Fruit fly (Drosophila melanogaster) whole organism, embryonic: ENCODE results near the gene GatB.

Experiments
- Ada2b ChIP-seq: fragments of 200-800 bp; sonication (Bioruptor generic); IDR thresholded peaks from 2 replicates; pipeline ENCODE4 v1.3.6; 2022; ENCODE audit warnings: missing biosample characterization, missing genetic modification characterization
- Atf3 ChIP-seq: fragments of 200-800 bp; sonication (Bioruptor generic); optimal IDR thresholded peaks from 3 replicates; lab custom pipeline; 2016; ENCODE audit warnings: missing biosample characterization, missing genetic modification characterization
- BEAF-32 ChIP-seq: fragments of 200-800 bp; sonication (Bioruptor generic); optimal IDR thresholded peaks from 3 replicates; lab custom pipeline; 2017; ENCODE audit warnings: missing biosample characterization, missing genetic modification characterization, mild to moderate bottlenecking, moderate library complexity, missing genetic modification reagents
- CG10274 ChIP-seq: fragments of 200-800 bp; sonication (Bioruptor generic); optimal IDR thresholded peaks from 3 replicates; lab custom pipeline; 2017; ENCODE audit warnings: missing biosample characterization, mild to moderate bottlenecking, missing genetic modification characterization
- CG10543 ChIP-seq: fragments of 200-800 bp; sonication (Bioruptor generic); optimal IDR thresholded peaks from 3 replicates; lab custom pipeline; 2017; ENCODE audit warnings: missing biosample characterization, mild to moderate bottlenecking, missing genetic modification characterization, moderate library complexity
- CG11398 ChIP-seq: fragments of 200-800 bp; sonication (Bioruptor generic); optimal IDR thresholded peaks from 2 replicates; lab custom pipeline; 2016; ENCODE audit warnings: missing biosample characterization, missing genetic modification characterization
- CG11456 ChIP-seq: fragments of 200-800 bp; sonication (Bioruptor generic); IDR thresholded peaks from 3 replicates; pipeline ENCODE4 v1.3.6; 2022; ENCODE audit warnings: missing biosample characterization, missing genetic modification characterization
- CG12942 ChIP-seq: fragments of 200-800 bp; sonication (Bioruptor generic); optimal IDR thresholded peaks from 3 replicates; lab custom pipeline; 2016; ENCODE audit warnings: missing biosample characterization, missing genetic modification characterization
- CG13123 ChIP-seq: fragments of 200-800 bp; sonication (Bioruptor generic); optimal IDR thresholded peaks from 2 replicates; lab custom pipeline; 2016; ENCODE audit warnings: missing biosample characterization, missing genetic modification characterization
- CG13775 ChIP-seq: fragments of 200-800 bp; sonication (Bioruptor generic); optimal IDR thresholded peaks from 3 replicates; lab custom pipeline; 2017; ENCODE audit warnings: missing biosample characterization, mild to moderate bottlenecking, missing genetic modification characterization
- CG14050 ChIP-seq: fragments of 200-800 bp; sonication (Bioruptor generic); IDR thresholded peaks from 3 replicates; pipeline ENCODE4 v1.3.6; 2022; ENCODE audit warnings: missing biosample characterization, missing genetic modification characterization
- CG1602 ChIP-seq: fragments of 200-800 bp; sonication (Bioruptor generic); optimal IDR thresholded peaks from 3 replicates; lab custom pipeline; 2016; ENCODE audit warnings: missing biosample characterization, missing genetic modification characterization
- CG1832 ChIP-seq: fragments of 200-800 bp; sonication (Bioruptor generic); optimal IDR thresholded peaks from 2 replicates; lab custom pipeline; 2017; ENCODE audit warnings: missing biosample characterization, mild to moderate bottlenecking, missing genetic modification characterization, inconsistent platforms
- CG3163 ChIP-seq: fragments of 200-800 bp; sonication (Bioruptor generic); optimal IDR thresholded peaks from 3 replicates; lab custom pipeline; 2016; ENCODE audit warnings: missing biosample characterization, missing genetic modification characterization
- CG32772 ChIP-seq: fragments of 200-800 bp; sonication (Bioruptor generic); IDR thresholded peaks from 2 replicates; pipeline ENCODE4 v1.3.6; 2022; ENCODE audit warnings: missing biosample characterization, missing genetic modification characterization
- CG3281 ChIP-seq: fragments of 200-800 bp; sonication (Bioruptor generic); optimal IDR thresholded peaks from 3 replicates; lab custom pipeline; 2017; ENCODE audit warnings: missing biosample characterization, mild to moderate bottlenecking, missing genetic modification characterization
- CG3995 ChIP-seq: fragments of 200-800 bp; sonication (Bioruptor generic); optimal IDR thresholded peaks from 3 replicates; lab custom pipeline; 2016; ENCODE audit warnings: missing biosample characterization, missing genetic modification characterization
- CG42726 ChIP-seq: fragments of 200-800 bp; sonication (Bioruptor generic); IDR thresholded peaks from 2 replicates; pipeline ENCODE4 v1.3.6; 2022; ENCODE audit warnings: missing biosample characterization, missing genetic modification characterization; ENCODE audit not compliant: partially characterized antibody
- CG4328 ChIP-seq: fragments of 200-800 bp; sonication (Bioruptor generic); optimal IDR thresholded peaks from 3 replicates; lab custom pipeline; 2017; ENCODE audit warnings: missing biosample characterization, missing genetic modification reagents, missing genetic modification characterization
- CG4360 ChIP-seq: fragments of 200-800 bp; sonication (Bioruptor generic); IDR thresholded peaks from 2 replicates; pipeline ENCODE4 v1.3.6; 2022; ENCODE audit warnings: missing biosample characterization, missing genetic modification characterization
- CG4820 ChIP-seq: fragments of 200-800 bp; sonication (Bioruptor generic); optimal IDR thresholded peaks from 3 replicates; lab custom pipeline; 2016; ENCODE audit warnings: missing biosample characterization, missing genetic modification characterization
- CG7271 ChIP-seq: fragments of 200-800 bp; sonication (Bioruptor generic); optimal IDR thresholded peaks from 2 replicates; lab custom pipeline; 2018; ENCODE audit warnings: missing biosample characterization, mild to moderate bottlenecking, missing genetic modification characterization, moderate library complexity
- CG7556 ChIP-seq: fragments of 200-800 bp; sonication (Bioruptor generic); optimal IDR thresholded peaks from 2 replicates; lab custom pipeline; 2017; ENCODE audit warnings: missing biosample characterization, mild to moderate bottlenecking, missing genetic modification characterization
- CG7745 ChIP-seq: fragments of 200-800 bp; sonication (Bioruptor generic); optimal IDR thresholded peaks from 2 replicates; lab custom pipeline; 2018; ENCODE audit warnings: missing biosample characterization, mild to moderate bottlenecking, missing genetic modification characterization, moderate library complexity
- CG9215 ChIP-seq: fragments of 200-800 bp; sonication (Bioruptor generic); IDR thresholded peaks from 2 replicates; pipeline ENCODE4 v1.3.6; 2022; ENCODE audit warnings: missing biosample characterization, missing genetic modification characterization
- D19A ChIP-seq: fragments of 200-800 bp; optimal IDR thresholded peaks from 3 replicates; lab custom pipeline; 2019; ENCODE audit warnings: missing biosample characterization, mild to moderate bottlenecking, missing genetic modification characterization, moderate library complexity
- Deaf1 ChIP-seq: fragments of 200-800 bp; optimal IDR thresholded peaks from 3 replicates; lab custom pipeline; 2019; ENCODE audit warnings: missing biosample characterization, mild to moderate bottlenecking, missing genetic modification characterization, moderate library complexity
- Fer1 ChIP-seq: fragments of 200-800 bp; sonication (Bioruptor generic); optimal IDR thresholded peaks from 2 replicates; lab custom pipeline; 2017; ENCODE audit warnings: missing biosample characterization, mild to moderate bottlenecking, missing genetic modification characterization
- GATAe ChIP-seq: fragments of 200-800 bp; sonication (Bioruptor generic); conservative IDR thresholded peaks from 2 replicates; pipeline ENCODE4 v1.3.6; 2022; ENCODE audit warnings: missing biosample characterization, missing genetic modification characterization
- Gsc ChIP-seq: fragments of 200-800 bp; sonication (Bioruptor generic); IDR thresholded peaks from 2 replicates; pipeline ENCODE4 v1.3.6; 2022; ENCODE audit warnings: missing biosample characterization, missing genetic modification characterization
- Taf1 ChIP-seq: fragments of 200-800 bp; sonication (Bioruptor generic); IDR thresholded peaks from 2 replicates; pipeline ENCODE4 v1.3.6; 2022; ENCODE audit warnings: missing biosample characterization, missing genetic modification characterization
- Trl ChIP-seq, 3 experiments: fragments of >200 bp in 2 of 3; fragments of 200-800 bp in 1 of 3; sonication (Bioruptor generic) in 1 of 3; optimal IDR thresholded peaks; 2 replicates in 1 of 3; 3 replicates in 2 of 3; lab custom pipeline; 2016 to 2017; ENCODE audit warnings: missing biosample characterization in 1 of 3, missing genetic modification characterization in 1 of 3
- ap ChIP-seq: fragments of 200-800 bp; sonication (Bioruptor generic); IDR thresholded peaks from 2 replicates; pipeline ENCODE4 v1.3.6; 2022; ENCODE audit warnings: missing biosample characterization, missing genetic modification characterization
- ato ChIP-seq: fragments of 200-800 bp; sonication (Bioruptor generic); IDR thresholded peaks from 2 replicates; pipeline ENCODE4 v1.3.6; 2022; ENCODE audit warnings: missing biosample characterization, missing genetic modification characterization; ENCODE audit not compliant: partially characterized antibody
- btn ChIP-seq: fragments of 200-800 bp; sonication (Bioruptor generic); optimal IDR thresholded peaks from 2 replicates; lab custom pipeline; 2016; ENCODE audit warnings: missing biosample characterization, missing genetic modification characterization
- caup ChIP-seq: fragments of 200-800 bp; sonication (Bioruptor generic); optimal IDR thresholded peaks from 3 replicates; lab custom pipeline; 2017; ENCODE audit warnings: missing biosample characterization, mild to moderate bottlenecking, missing genetic modification characterization, moderate library complexity; ENCODE audit not compliant: severe bottlenecking
- chinmo ChIP-seq: fragments of 200-800 bp; sonication (Bioruptor generic); IDR thresholded peaks from 4 replicates; pipeline ENCODE4 v1.3.6; 2022; ENCODE audit warnings: missing biosample characterization, missing genetic modification characterization; ENCODE audit not compliant: partially characterized antibody
- crol ChIP-seq: fragments of 200-800 bp; sonication (Bioruptor generic); IDR thresholded peaks from 2 replicates; pipeline ENCODE4 v1.3.6; 2022; ENCODE audit warnings: missing biosample characterization, missing genetic modification characterization
- disco-r ChIP-seq: fragments of 200-800 bp; sonication (Bioruptor generic); optimal IDR thresholded peaks from 2 replicates; lab custom pipeline; 2016; ENCODE audit warnings: missing biosample characterization, missing genetic modification characterization
- fd96Cb ChIP-seq: fragments of 200-800 bp; sonication (Bioruptor generic); optimal IDR thresholded peaks from 2 replicates; lab custom pipeline; 2018; ENCODE audit warnings: missing biosample characterization, mild to moderate bottlenecking, missing genetic modification characterization, moderate library complexity
- gem ChIP-seq: fragments of 200-800 bp; sonication (Bioruptor generic); optimal IDR thresholded peaks from 2 replicates; lab custom pipeline; 2019; ENCODE audit warnings: missing biosample characterization, mild to moderate bottlenecking, missing genetic modification characterization, moderate library complexity
- hkb ChIP-seq, 2 experiments: fragments of 200-800 bp in 1 of 2; fragments of >200 bp in 1 of 2; sonication (Bioruptor generic) in 1 of 2; IDR thresholded peaks in 1 of 2; optimal IDR thresholded peaks in 1 of 2; 2 replicates each; pipeline versions ENCODE4 v1.3.6 to Lab custom; 2017 to 2022; ENCODE audit warnings: missing biosample characterization in 1 of 2, missing genetic modification characterization in 1 of 2
- jing ChIP-seq: fragments of 200-800 bp; sonication (Bioruptor generic); optimal IDR thresholded peaks from 2 replicates; lab custom pipeline; 2018; ENCODE audit warnings: missing biosample characterization, mild to moderate bottlenecking, missing genetic modification characterization
- lmd ChIP-seq: fragments of 200-800 bp; sonication (Bioruptor generic); IDR thresholded peaks from 2 replicates; pipeline ENCODE4 v1.3.6; 2022; ENCODE audit warnings: missing biosample characterization, missing genetic modification characterization
- org-1 ChIP-seq: fragments of 200-800 bp; sonication (Bioruptor generic); optimal IDR thresholded peaks from 2 replicates; lab custom pipeline; 2017; ENCODE audit warnings: missing biosample characterization, missing genetic modification characterization
- row ChIP-seq: fragments of 200-800 bp; sonication (Bioruptor generic); IDR thresholded peaks from 3 replicates; pipeline ENCODE4 v1.3.6; 2022; ENCODE audit warnings: missing biosample characterization, missing genetic modification characterization
- tna ChIP-seq: fragments of 200-800 bp; sonication (Bioruptor generic); IDR thresholded peaks from 2 replicates; pipeline ENCODE4 v1.3.6; 2022; ENCODE audit warnings: missing biosample characterization, missing genetic modification characterization; ENCODE audit not compliant: partially characterized antibody

GatB gene

DNA sequence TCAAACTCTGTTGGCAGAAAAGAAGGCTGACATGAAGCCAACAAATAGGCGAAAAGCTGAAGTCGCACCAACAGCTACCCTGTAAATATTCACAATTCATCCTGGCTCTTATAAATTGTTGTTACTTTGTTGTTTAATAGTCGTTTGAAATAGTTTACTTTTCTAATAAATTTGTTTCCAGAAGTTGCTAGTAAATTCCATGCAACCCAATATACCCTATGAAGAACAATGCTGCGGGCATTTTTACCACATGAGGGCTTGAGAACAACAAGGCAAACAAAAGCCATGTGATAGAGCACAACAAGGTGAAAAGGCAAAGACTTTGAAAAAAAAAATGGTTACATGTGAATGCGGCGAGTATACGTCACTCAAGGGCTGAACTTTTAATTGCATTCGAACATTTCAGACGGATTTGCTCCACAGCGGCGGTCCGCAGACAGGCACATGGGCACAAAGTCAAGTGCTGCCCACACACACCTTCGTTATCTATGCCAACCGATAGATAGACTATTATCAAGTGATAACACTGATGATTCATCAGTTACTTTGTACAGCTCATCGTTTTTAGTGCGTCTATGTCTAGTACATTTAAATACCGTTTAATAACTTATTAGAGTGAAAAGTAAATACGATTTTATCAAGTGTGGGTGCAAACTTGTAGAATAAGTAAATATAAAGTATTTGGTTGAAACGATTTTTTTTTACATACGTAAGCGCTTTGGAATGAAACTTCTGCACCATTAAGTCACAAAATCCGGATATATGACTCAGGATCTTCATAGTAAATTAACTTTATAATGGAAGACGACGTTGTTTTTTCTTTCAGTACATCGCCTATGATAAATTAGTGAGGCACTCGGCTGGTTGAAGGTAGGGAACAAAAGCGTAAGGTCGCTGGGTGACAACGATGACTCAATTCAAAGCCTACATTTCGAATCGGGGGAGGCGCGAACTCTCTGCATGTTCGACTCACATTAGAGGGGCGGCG is 30.7 kb downstream of the GatB start (continued):
- peak; percentile 81 for TF ChIP-seq gem (tag; lab: Kevin White, UChicago)
- peak; percentile 60 for TF ChIP-seq CG13775 (GFP tag; lab: Kevin White, UChicago)
- peak; percentile 73 for TF ChIP-seq caup (GFP tag; lab: Kevin White, UChicago)
- peak; percentile 64 for TF ChIP-seq CG13123 (GFP tag; lab: Kevin White, UChicago)
- peak; percentile 67 for TF ChIP-seq CG3281
- peak; percentile 87 for TF ChIP-seq lmd (GFP tag; lab: Robert Waterston, UW)
- TF ChIP-seq BEAF-32 (GFP tag; lab: Kevin White, UChicago): no peak
- peak; percentile 71 for TF ChIP-seq CG11398
- TF ChIP-seq Gsc: peak; percentile 43; the same call in 1 of the 2 replicates
- no peak for TF ChIP-seq crol (GFP tag; lab: Robert Waterston, UW)
- peak; percentile 59; the same call in 1 of the 2 replicates for TF ChIP-seq Taf1 (GFP tag; lab: Robert Waterston, UW)
- peak; percentile 82 for TF ChIP-seq D19A (tag; lab: Kevin White, UChicago)
- TF ChIP-seq CG7745: no peak
- TF ChIP-seq CG12942 (GFP tag; lab: Kevin White, UChicago): peak; percentile 72
- peak; percentile 82 for TF ChIP-seq CG32772 (GFP tag; lab: Robert Waterston, UW)
- no peak for TF ChIP-seq CG4328 (GFP tag; lab: Kevin White, UChicago)
- TF ChIP-seq org-1: peak; percentile 36
- TF ChIP-seq row (GFP tag; lab: Robert Waterston, UW): peak; percentile 94
- TF ChIP-seq disco-r: peak; percentile 39
- TF ChIP-seq CG4820 (GFP tag; lab: Kevin White, UChicago): peak; percentile 75
- peak; percentile 89 for TF ChIP-seq Ada2b (GFP tag; lab: Robert Waterston, UW)
- TF ChIP-seq ato: no peak
- TF ChIP-seq hkb (optimal IDR thresholded peaks at IDR 0.05; lab: Kevin White, UChicago): no peak
- peak; percentile 86 for TF ChIP-seq hkb (GFP tag; IDR thresholded peaks at IDR 0.05; lab: Robert Waterston, UW)
- peak; percentile 41; the same call in 1 of the 2 replicates for TF ChIP-seq CG4360 (GFP tag; lab: Robert Waterston, UW)
- TF ChIP-seq Atf3: peak; percentile 58
- no peak for TF ChIP-seq CG3995 (GFP tag; lab: Kevin White, UChicago)
- peak; percentile 64 for TF ChIP-seq CG1602
- peak; percentile 57 for TF ChIP-seq btn (GFP tag; lab: Kevin White, UChicago)
- TF ChIP-seq CG10543: no peak
- TF ChIP-seq ap (GFP tag; lab: Robert Waterston, UW): peak; percentile 74
- peak; percentile 74 for TF ChIP-seq fd96Cb (tag; lab: Kevin White, UChicago)
- TF ChIP-seq chinmo: 0 out of 4 replicates have a peak, but pooled peaks have one; percentile 58
- TF ChIP-seq CG7271: no peak
- TF ChIP-seq CG7556 (GFP tag; lab: Kevin White, UChicago): peak; percentile 12
- TF ChIP-seq Deaf1 (tag; lab: Kevin White, UChicago): peak; percentile 40
- TF ChIP-seq CG3163: peak; percentile 29
- TF ChIP-seq CG1832 (GFP tag; lab: Kevin White, UChicago): no peak
- no peak for TF ChIP-seq tna (GFP tag; lab: Robert Waterston, UW)
- peak; percentile 76 for TF ChIP-seq CG14050 (GFP tag; lab: Robert Waterston, UW)
- peak; percentile 41 for TF ChIP-seq GATAe (GFP tag; lab: Robert Waterston, UW)
- peak; percentile 88 for TF ChIP-seq CG11456 (GFP tag; lab: Robert Waterston, UW)
- TF ChIP-seq CG42726: no peak
- peak; percentile 59 for TF ChIP-seq CG10274 (GFP tag; lab: Kevin White, UChicago)
- peak; percentile 63 for TF ChIP-seq CG9215 (GFP tag; lab: Robert Waterston, UW)
- TF ChIP-seq Trl (optimal IDR thresholded peaks at IDR 0.05; lab: Kevin White, UChicago): no peak
- TF ChIP-seq Trl (GFP tag; optimal IDR thresholded peaks at IDR 0.05; lab: Kevin White, UChicago): peak; percentile 65
- TF ChIP-seq jing: peak; percentile 72
- peak; percentile 69 for TF ChIP-seq Fer1 (GFP tag; lab: Kevin White, UChicago)
